Fruit fly (Drosophila melanogaster) whole organism, adult: ENCODE measurements around the gene Amun.

ENCODE experiments used
- CG11617 ChIP-seq: fragments of 200-800 bp; sonication (Bioruptor generic); optimal IDR thresholded peaks from 2 replicates; lab custom pipeline; 2017; ENCODE audit warnings: mild to moderate bottlenecking, missing biosample characterization, missing genetic modification reagents, missing genetic modification characterization
- CG12768 ChIP-seq: fragments of 200-800 bp; sonication (Bioruptor generic); optimal IDR thresholded peaks from 2 replicates; lab custom pipeline; 2017; ENCODE audit warnings: missing biosample characterization, missing genetic modification characterization, mild to moderate bottlenecking, moderate library complexity, missing genetic modification reagents
- CG14711 ChIP-seq: fragments of 200-800 bp; sonication (Bioruptor generic); optimal IDR thresholded peaks from 2 replicates; lab custom pipeline; 2018; ENCODE audit warnings: missing biosample characterization, mild to moderate bottlenecking, missing genetic modification characterization, moderate library complexity
- CG1620 ChIP-seq: fragments of 200-800 bp; sonication (Bioruptor generic); optimal IDR thresholded peaks from 2 replicates; lab custom pipeline; 2016; ENCODE audit warnings: missing biosample characterization, missing genetic modification characterization
- CG33017 ChIP-seq: fragments of 200-800 bp; sonication (Bioruptor generic); optimal IDR thresholded peaks from 2 replicates; lab custom pipeline; 2018; ENCODE audit warnings: missing biosample characterization, mild to moderate bottlenecking, missing genetic modification characterization, moderate library complexity
- CG5204 ChIP-seq: fragments of 200-800 bp; sonication (Bioruptor generic); optimal IDR thresholded peaks from 2 replicates; lab custom pipeline; 2016; ENCODE audit warnings: missing biosample characterization, missing genetic modification characterization
- CG7045 ChIP-seq: fragments of 200-800 bp; sonication (Bioruptor generic); optimal IDR thresholded peaks from 2 replicates; lab custom pipeline; 2017; ENCODE audit warnings: missing biosample characterization, mild to moderate bottlenecking, missing genetic modification characterization
- CG7101 ChIP-seq: fragments of 200-800 bp; sonication (Bioruptor generic); optimal IDR thresholded peaks from 2 replicates; lab custom pipeline; 2018; ENCODE audit warnings: missing biosample characterization, mild to moderate bottlenecking, missing genetic modification characterization, moderate library complexity
- Clk ChIP-seq: fragments of 200-800 bp; sonication (Bioruptor generic); optimal IDR thresholded peaks from 2 replicates; lab custom pipeline; 2017; ENCODE audit warnings: missing biosample characterization, missing genetic modification characterization
- Crg-1 ChIP-seq: fragments of 200-800 bp; sonication (Bioruptor generic); optimal IDR thresholded peaks from 2 replicates; lab custom pipeline; 2016; ENCODE audit warnings: missing biosample characterization, missing genetic modification characterization
- Hr96 ChIP-seq: fragments of 200-800 bp; sonication (Bioruptor generic); optimal IDR thresholded peaks from 2 replicates; lab custom pipeline; 2016; ENCODE audit warnings: missing biosample characterization, missing genetic modification characterization
- Mnt ChIP-seq: fragments of 200-800 bp; sonication (Bioruptor generic); optimal IDR thresholded peaks from 2 replicates; lab custom pipeline; 2016; ENCODE audit warnings: missing biosample characterization, mild to moderate bottlenecking, missing genetic modification characterization
- bab1 ChIP-seq: fragments of 200-800 bp; sonication (Bioruptor generic); optimal IDR thresholded peaks from 3 replicates; lab custom pipeline; 2019; ENCODE audit warnings: missing biosample characterization, mild to moderate bottlenecking, missing genetic modification characterization, moderate library complexity
- cic ChIP-seq: fragments of 200-800 bp; sonication (Bioruptor generic); optimal IDR thresholded peaks from 2 replicates; lab custom pipeline; 2017; ENCODE audit warnings: missing biosample characterization, mild to moderate bottlenecking, missing genetic modification characterization, moderate library complexity
- cnc ChIP-seq, 2 experiments: fragments of >200 bp; optimal IDR thresholded peaks; 2 replicates each; lab custom pipeline; 2017
- kay ChIP-seq: fragments of 200-800 bp; sonication (Bioruptor generic); peaks from one replicate; lab custom pipeline; 2016; ENCODE audit warnings: missing biosample characterization, missing genetic modification characterization, borderline replicate concordance
- ovo ChIP-seq: fragments of 200-800 bp; sonication (Bioruptor generic); optimal IDR thresholded peaks from 2 replicates; lab custom pipeline; 2016; ENCODE audit warnings: missing biosample characterization, missing genetic modification characterization
- pad ChIP-seq: fragments of 200-800 bp; sonication (Bioruptor generic); optimal IDR thresholded peaks from 3 replicates; lab custom pipeline; 2017; ENCODE audit warnings: missing biosample characterization, missing genetic modification characterization, mild to moderate bottlenecking, moderate library complexity, missing genetic modification reagents
- tj ChIP-seq: fragments of 200-800 bp; sonication (Bioruptor generic); optimal IDR thresholded peaks from 3 replicates; lab custom pipeline; 2017; ENCODE audit warnings: missing biosample characterization, mild to moderate bottlenecking, missing genetic modification characterization, moderate library complexity
- toe ChIP-seq: fragments of 200-800 bp; sonication (Bioruptor generic); optimal IDR thresholded peaks from 2 replicates; lab custom pipeline; 2016; ENCODE audit warnings: missing biosample characterization, missing genetic modification characterization

Amun gene

DNA sequence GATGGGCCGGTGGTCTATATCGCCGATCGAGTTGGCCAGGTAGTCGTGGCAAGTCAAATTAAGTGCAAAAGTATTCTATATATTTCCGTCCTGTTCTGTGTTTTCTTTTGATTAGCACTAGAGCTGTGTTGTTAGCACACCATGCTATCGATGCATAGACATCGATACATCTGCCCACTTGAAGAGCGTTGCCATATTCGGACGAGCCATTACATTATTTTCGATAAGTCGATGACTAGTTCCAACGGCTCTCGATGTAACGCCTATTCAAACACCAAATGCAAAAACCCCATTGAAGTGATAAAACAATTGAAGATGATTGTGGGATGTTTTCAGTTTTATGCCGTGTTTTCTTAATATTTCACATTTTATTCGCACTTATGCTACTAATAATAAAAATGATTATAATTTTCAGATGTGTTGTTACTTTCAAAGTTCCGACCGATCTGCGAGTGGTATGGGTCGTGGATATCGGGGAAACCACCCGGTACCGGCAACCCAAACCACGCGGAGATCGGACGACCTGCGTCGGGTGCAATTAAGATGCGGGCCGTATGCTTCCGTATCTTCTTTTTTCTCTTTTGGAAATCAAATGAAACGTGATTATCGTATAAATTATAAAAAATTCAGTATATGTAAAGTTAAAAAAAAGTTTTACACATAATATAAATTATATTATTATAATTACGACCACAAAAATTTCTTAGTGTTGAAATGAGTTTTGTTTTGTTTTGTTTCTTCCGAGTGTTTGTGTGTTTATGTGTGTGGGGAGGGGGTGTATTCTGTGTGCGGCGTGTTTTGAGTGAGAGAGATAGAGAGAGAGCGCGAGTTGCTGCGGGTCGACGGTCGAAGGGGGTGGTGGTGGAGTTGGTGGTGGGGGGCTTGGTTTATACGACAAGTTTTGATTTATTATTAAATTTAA, 5.3 kb downstream of the Amun start, which contains the start of gene FucT6:
TSS of gene FucT6 (minus strand) at position 153 of the 922 bp plus-strand sequence.
- peak; percentile 22 for TF ChIP-seq CG7101 (tag; lab: Kevin White, UChicago)
- TF ChIP-seq Mnt (GFP tag; lab: Kevin White, UChicago) = peak; percentile 32
- TF ChIP-seq CG14711 (tag; lab: Kevin White, UChicago) = peak; percentile 28
- peak; percentile 64 for TF ChIP-seq bab1 (GFP tag; lab: Kevin White, UChicago)
- no peak for TF ChIP-seq CG11617 (GFP tag; lab: Kevin White, UChicago)
- peak; percentile 0 for TF ChIP-seq tj
- no peak for TF ChIP-seq pad
- peak; percentile 3 for TF ChIP-seq cic
- no peak for TF ChIP-seq CG12768 (GFP tag; lab: Kevin White, UChicago)
- no peak for TF ChIP-seq Hr96
- no peak for TF ChIP-seq Clk (GFP tag; lab: Kevin White, UChicago)

DNA sequence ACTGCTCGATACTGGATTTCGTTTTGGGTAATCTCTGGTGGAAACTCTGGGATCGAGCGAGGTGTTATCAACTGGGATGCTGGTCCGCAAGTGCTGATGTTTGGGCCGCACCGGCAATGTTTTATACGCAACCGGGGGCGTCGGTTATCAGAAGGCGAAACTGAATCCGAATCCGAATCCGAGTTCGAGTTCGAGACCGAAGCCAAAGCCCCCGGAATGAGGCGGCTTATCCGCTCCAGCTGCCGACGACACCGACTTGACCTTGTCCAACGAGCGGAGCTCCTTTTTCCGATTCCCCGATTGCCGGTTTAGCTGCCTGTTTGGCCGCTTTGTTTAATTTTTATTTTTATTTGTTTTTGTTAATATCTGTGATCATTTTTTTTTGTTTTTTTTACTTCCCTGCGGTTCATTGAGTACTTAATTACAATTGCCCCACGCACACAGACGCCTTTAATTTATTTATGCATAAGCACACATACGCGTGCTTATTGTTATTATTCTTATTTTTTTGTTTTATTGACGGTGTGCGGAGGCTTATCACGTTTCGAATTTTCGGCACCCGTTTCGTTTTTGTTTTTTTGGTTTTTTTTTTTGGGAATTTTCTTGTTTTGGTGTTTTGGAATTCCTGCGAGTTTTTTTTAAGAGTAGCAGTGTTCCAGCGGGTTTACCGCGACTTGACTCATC, 10.3 kb downstream of the Amun start, which contains the start of gene CG2444:
TSS of gene CG2444 (minus strand) at position 372 of the 684 bp plus-strand sequence.
- TF ChIP-seq kay (GFP tag; lab: Kevin White, UChicago) (no peak), Mnt (GFP tag; lab: Kevin White, UChicago) (no peak), Hr96 (no peak), Crg-1 (GFP tag; lab: Kevin White, UChicago) (no peak), CG11617 (GFP tag; lab: Kevin White, UChicago) (no peak), tj (no peak), CG1620 (no peak), cic (no peak), CG5204 (GFP tag; lab: Kevin White, UChicago) (no peak), CG12768 (GFP tag; lab: Kevin White, UChicago) (no peak), CG7045 (GFP tag; lab: Kevin White, UChicago) (no peak), bab1 (GFP tag; lab: Kevin White, UChicago) (no peak), CG33017 (tag; lab: Kevin White, UChicago) (no peak), CG14711 (tag; lab: Kevin White, UChicago) (no peak), Clk (GFP tag; lab: Kevin White, UChicago) (no peak), toe (GFP tag; lab: Kevin White, UChicago) (no peak)

DNA sequence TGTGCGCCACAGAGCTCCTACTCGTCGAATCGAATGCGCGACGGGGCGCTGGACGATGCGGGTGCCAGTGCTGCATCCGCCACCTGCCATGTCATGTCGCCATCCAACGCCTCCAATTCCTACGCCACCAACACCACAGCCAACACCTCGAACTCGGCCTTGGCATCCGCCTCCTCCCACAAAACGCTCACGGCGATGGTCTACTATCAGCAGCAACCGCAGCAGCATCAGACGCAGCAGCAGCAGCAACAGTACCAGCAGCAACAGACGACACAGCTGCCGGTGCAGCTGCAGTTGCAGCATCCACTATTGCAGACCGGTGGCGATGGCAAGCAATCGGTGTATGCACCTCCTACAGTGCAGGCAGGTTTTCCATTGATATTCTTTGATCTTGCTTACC, 14.6 kb downstream of the Amun start:
- TF ChIP-seq tj (no peak), CG14711 (tag; lab: Kevin White, UChicago) (no peak), cic (no peak), toe (GFP tag; lab: Kevin White, UChicago) (no peak), CG11617 (GFP tag; lab: Kevin White, UChicago) (no peak), Hr96 (no peak), CG1620 (no peak), CG33017 (tag; lab: Kevin White, UChicago) (no peak), cnc (optimal IDR thresholded peaks at IDR 0.05; lab: Kevin White, UChicago) (no peak), CG12768 (GFP tag; lab: Kevin White, UChicago) (no peak), Mnt (GFP tag; lab: Kevin White, UChicago) (no peak), bab1 (GFP tag; lab: Kevin White, UChicago) (no peak), CG7045 (GFP tag; lab: Kevin White, UChicago) (no peak), Clk (GFP tag; lab: Kevin White, UChicago) (no peak), kay (GFP tag; lab: Kevin White, UChicago) (no peak), ovo (GFP tag; lab: Kevin White, UChicago) (no peak), CG7101 (tag; lab: Kevin White, UChicago) (no peak), pad (no peak), CG5204 (GFP tag; lab: Kevin White, UChicago) (no peak)

DNA sequence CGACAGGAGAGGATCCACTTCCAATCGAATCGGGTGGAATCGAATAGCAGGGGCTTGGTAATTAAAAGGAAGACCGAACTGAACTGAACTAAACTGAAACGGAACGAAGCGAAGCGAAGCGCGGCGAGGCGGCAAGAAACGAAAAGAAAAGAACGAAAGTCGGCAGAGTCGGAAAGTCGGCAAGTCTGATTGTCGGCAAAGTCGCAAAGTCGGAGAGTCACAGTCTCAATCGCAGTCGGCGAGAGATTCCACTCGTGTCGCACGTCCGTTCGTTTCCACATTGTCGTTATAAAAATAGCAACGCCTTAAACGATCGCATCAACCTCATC, 19.5 kb downstream of the Amun start:
- TF ChIP-seq ovo (GFP tag; lab: Kevin White, UChicago) (no peak), toe (GFP tag; lab: Kevin White, UChicago) (no peak), CG7045 (GFP tag; lab: Kevin White, UChicago) (no peak), cic (no peak)

DNA sequence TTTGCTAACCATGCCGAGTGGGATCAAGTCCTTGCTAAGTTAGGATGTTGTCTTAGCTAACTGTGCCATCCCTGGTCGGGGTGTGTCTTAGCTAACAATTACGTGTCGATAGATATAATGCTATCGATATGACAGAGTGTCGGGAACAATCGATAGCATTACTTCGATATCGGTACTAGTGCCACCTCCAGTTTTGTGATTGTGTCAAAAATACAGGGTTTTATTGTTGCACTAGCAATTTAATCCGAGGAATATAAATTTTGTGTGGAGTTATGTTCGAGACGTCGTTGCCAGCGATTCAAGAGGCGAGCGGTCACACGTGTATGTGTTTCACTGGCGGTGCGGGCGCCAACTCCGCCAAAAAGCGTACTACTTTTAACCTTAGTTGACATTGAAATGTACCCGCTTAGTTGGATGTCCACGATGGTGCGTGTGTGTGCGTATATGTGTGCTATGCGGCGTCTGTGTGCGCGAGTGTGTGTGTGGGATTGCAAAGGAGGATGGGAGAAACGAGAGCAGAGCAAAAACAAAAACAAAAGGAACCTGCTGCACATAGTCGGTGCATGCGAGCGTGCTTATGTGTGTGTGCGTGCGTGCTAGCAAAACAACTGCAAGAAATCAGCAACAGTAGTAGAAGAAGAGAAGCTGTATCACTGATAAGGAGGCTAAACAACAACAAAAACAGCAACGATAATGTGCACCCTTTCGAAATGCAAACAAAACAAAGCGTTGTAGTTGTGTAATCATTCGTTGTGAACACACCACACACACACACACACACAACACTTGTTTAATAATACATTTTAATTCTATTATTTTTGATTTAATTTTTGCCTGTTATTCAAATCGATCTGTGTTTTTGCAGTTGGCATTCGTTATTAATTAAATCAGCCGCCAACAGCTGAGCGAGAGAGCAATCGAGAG, 20.1 kb downstream of the Amun start, which contains the start of gene PhKgamma:
TSS of gene PhKgamma (plus strand) at position 179 of the 924 bp plus-strand sequence.
- TF ChIP-seq Crg-1 (GFP tag; lab: Kevin White, UChicago) = no peak
- peak; percentile 65 for TF ChIP-seq cic
- peak; percentile 32 for TF ChIP-seq CG1620
- no peak for TF ChIP-seq Hr96
- peak; percentile 83 for TF ChIP-seq kay (GFP tag; lab: Kevin White, UChicago)
- peak; percentile 2 for TF ChIP-seq CG14711 (tag; lab: Kevin White, UChicago)
- no peak for TF ChIP-seq cnc (optimal IDR thresholded peaks at IDR 0.05; lab: Kevin White, UChicago)
- no peak for TF ChIP-seq Clk (GFP tag; lab: Kevin White, UChicago)
- peak; percentile 66 for TF ChIP-seq bab1 (GFP tag; lab: Kevin White, UChicago)
- peak; percentile 86 for TF ChIP-seq Mnt (GFP tag; lab: Kevin White, UChicago)
- TF ChIP-seq CG11617 (GFP tag; lab: Kevin White, UChicago) = peak; percentile 50
- peak; percentile 41 for TF ChIP-seq toe (GFP tag; lab: Kevin White, UChicago)
- peak; percentile 0 for TF ChIP-seq CG12768 (GFP tag; lab: Kevin White, UChicago)
- TF ChIP-seq tj = peak; percentile 71
- no peak for TF ChIP-seq CG5204 (GFP tag; lab: Kevin White, UChicago)
- TF ChIP-seq CG33017 (tag; lab: Kevin White, UChicago) = no peak
- peak; percentile 35 for TF ChIP-seq ovo (GFP tag; lab: Kevin White, UChicago)
- peak; percentile 16 for TF ChIP-seq pad
- no peak for TF ChIP-seq CG7045 (GFP tag; lab: Kevin White, UChicago)
- peak; percentile 34 for TF ChIP-seq CG7101 (tag; lab: Kevin White, UChicago)
